Fruit fly (Drosophila melanogaster) whole organism, embryonic: Measurements from ENCODE around the gene AANATL3.

Experiments
- Atf-2 ChIP-seq: fragments of 200-800 bp; sonication (Bioruptor generic); optimal IDR thresholded peaks from 2 replicates; lab custom pipeline; 2016; ENCODE audit warnings: missing biosample characterization, missing genetic modification characterization
- Atf3 ChIP-seq: fragments of 200-800 bp; sonication (Bioruptor generic); optimal IDR thresholded peaks from 3 replicates; lab custom pipeline; 2016; ENCODE audit warnings: missing biosample characterization, missing genetic modification characterization
- CG10147 ChIP-seq: fragments of 200-800 bp; sonication (Bioruptor generic); optimal IDR thresholded peaks from 2 replicates; lab custom pipeline; 2019; ENCODE audit warnings: missing biosample characterization, mild to moderate bottlenecking, missing genetic modification characterization, moderate library complexity
- CG10543 ChIP-seq: fragments of 200-800 bp; sonication (Bioruptor generic); optimal IDR thresholded peaks from 3 replicates; lab custom pipeline; 2017; ENCODE audit warnings: missing biosample characterization, mild to moderate bottlenecking, missing genetic modification characterization, moderate library complexity
- CG11504 ChIP-seq: fragments of 200-800 bp; sonication (Bioruptor generic); optimal IDR thresholded peaks from 3 replicates; lab custom pipeline; 2019; ENCODE audit warnings: missing biosample characterization, mild to moderate bottlenecking, missing genetic modification characterization, moderate library complexity
- CG12659 ChIP-seq: fragments of 200-800 bp; sonication (Bioruptor generic); optimal IDR thresholded peaks from 3 replicates; lab custom pipeline; 2017; ENCODE audit warnings: mild to moderate bottlenecking, missing biosample characterization, missing genetic modification reagents, missing genetic modification characterization
- CG12769 ChIP-seq: fragments of 200-800 bp; sonication (Bioruptor generic); optimal IDR thresholded peaks from 2 replicates; lab custom pipeline; 2019; ENCODE audit warnings: missing biosample characterization, mild to moderate bottlenecking, missing genetic modification characterization, moderate library complexity
- CG13624 ChIP-seq: fragments of 200-800 bp; sonication (Bioruptor generic); optimal IDR thresholded peaks from 2 replicates; lab custom pipeline; 2016; ENCODE audit warnings: missing biosample characterization, missing genetic modification characterization
- CG16863 ChIP-seq: fragments of 200-800 bp; sonication (Bioruptor generic); optimal IDR thresholded peaks from 3 replicates; lab custom pipeline; 2016; ENCODE audit warnings: missing biosample characterization, missing genetic modification characterization
- CG17385 ChIP-seq: fragments of 200-800 bp; sonication (Bioruptor generic); optimal IDR thresholded peaks from 3 replicates; lab custom pipeline; 2018; ENCODE audit warnings: missing biosample characterization, mild to moderate bottlenecking, missing genetic modification characterization
- CG18599 ChIP-seq: fragments of 200-800 bp; sonication (Bioruptor generic); optimal IDR thresholded peaks from 3 replicates; lab custom pipeline; 2017; ENCODE audit warnings: missing biosample characterization, missing genetic modification characterization, mild to moderate bottlenecking, moderate library complexity, missing genetic modification reagents
- CG2120 ChIP-seq: fragments of 200-800 bp; sonication (Bioruptor generic); optimal IDR thresholded peaks from 3 replicates; lab custom pipeline; 2016; ENCODE audit warnings: missing biosample characterization, missing genetic modification characterization
- CG30431 ChIP-seq: fragments of 200-800 bp; sonication (Bioruptor generic); optimal IDR thresholded peaks from 2 replicates; lab custom pipeline; 2017; ENCODE audit warnings: missing biosample characterization, missing genetic modification characterization
- CG3065 ChIP-seq: fragments of 200-800 bp; sonication (Bioruptor generic); optimal IDR thresholded peaks from 2 replicates; lab custom pipeline; 2016; ENCODE audit warnings: missing biosample characterization, missing genetic modification characterization
- CG32772 ChIP-seq: fragments of 200-800 bp; sonication (Bioruptor generic); IDR thresholded peaks from 2 replicates; pipeline ENCODE4 v1.3.6; 2022; ENCODE audit warnings: missing biosample characterization, missing genetic modification characterization
- CG4404 ChIP-seq: fragments of 200-800 bp; sonication (Bioruptor generic); IDR thresholded peaks from 2 replicates; pipeline ENCODE4 v1.3.6; 2022; ENCODE audit warnings: missing biosample characterization, missing genetic modification characterization
- CG4617 ChIP-seq: fragments of 200-800 bp; sonication (Bioruptor generic); optimal IDR thresholded peaks from 3 replicates; lab custom pipeline; 2016; ENCODE audit warnings: missing biosample characterization, missing genetic modification characterization, borderline replicate concordance
- CG7839 ChIP-seq: fragments of 200-800 bp; sonication (Bioruptor generic); optimal IDR thresholded peaks from 3 replicates; lab custom pipeline; 2018; ENCODE audit warnings: missing biosample characterization, mild to moderate bottlenecking, missing genetic modification characterization, moderate library complexity
- CG9609 ChIP-seq: fragments of 200-800 bp; sonication (Bioruptor generic); optimal IDR thresholded peaks from 3 replicates; lab custom pipeline; 2016; ENCODE audit warnings: missing biosample characterization, missing genetic modification characterization
- CrebB ChIP-seq: fragments of 200-800 bp; sonication (Bioruptor generic); optimal IDR thresholded peaks from 3 replicates; lab custom pipeline; 2018; ENCODE audit warnings: missing biosample characterization, mild to moderate bottlenecking, missing genetic modification characterization
- Dip3 ChIP-seq: fragments of 200-800 bp; sonication (Bioruptor generic); optimal IDR thresholded peaks from 3 replicates; lab custom pipeline; 2016; ENCODE audit warnings: missing biosample characterization, missing genetic modification characterization
- HHEX ChIP-seq: fragments of 200-800 bp; sonication (Bioruptor generic); optimal IDR thresholded peaks from 3 replicates; lab custom pipeline; 2017; ENCODE audit warnings: missing biosample characterization, mild to moderate bottlenecking, missing genetic modification characterization, missing genetic modification reagents
- HmgZ ChIP-seq: fragments of 200-800 bp; sonication (Bioruptor generic); optimal IDR thresholded peaks from 2 replicates; lab custom pipeline; 2018; ENCODE audit warnings: missing biosample characterization, mild to moderate bottlenecking, missing genetic modification characterization
- Meics ChIP-seq: fragments of 200-800 bp; sonication (Bioruptor generic); optimal IDR thresholded peaks from 2 replicates; lab custom pipeline; 2017; ENCODE audit warnings: missing biosample characterization, mild to moderate bottlenecking, missing genetic modification characterization
- NC2α ChIP-seq: fragments of 200-800 bp; sonication (Bioruptor generic); optimal IDR thresholded peaks from 2 replicates; lab custom pipeline; 2016; ENCODE audit warnings: missing biosample characterization, missing genetic modification characterization
- NfI ChIP-seq: fragments of 200-800 bp; sonication (Bioruptor generic); optimal IDR thresholded peaks from 3 replicates; lab custom pipeline; 2018; ENCODE audit warnings: missing biosample characterization, mild to moderate bottlenecking, missing genetic modification characterization, moderate library complexity
- Sox102F ChIP-seq: fragments of 200-800 bp; sonication (Bioruptor generic); optimal IDR thresholded peaks from 2 replicates; lab custom pipeline; 2018; ENCODE audit warnings: missing biosample characterization, mild to moderate bottlenecking, missing genetic modification characterization, moderate library complexity
- bab2 ChIP-seq: fragments of 200-800 bp; sonication (Bioruptor generic); optimal IDR thresholded peaks from 2 replicates; lab custom pipeline; 2016; ENCODE audit warnings: missing biosample characterization, missing genetic modification characterization
- bcd ChIP-seq: fragments of 200-800 bp; sonication (Bioruptor generic); optimal IDR thresholded peaks from 2 replicates; lab custom pipeline; 2017; ENCODE audit warnings: missing biosample characterization, mild to moderate bottlenecking, missing genetic modification characterization
- caup ChIP-seq: fragments of 200-800 bp; sonication (Bioruptor generic); optimal IDR thresholded peaks from 3 replicates; lab custom pipeline; 2017; ENCODE audit warnings: missing biosample characterization, mild to moderate bottlenecking, missing genetic modification characterization, moderate library complexity; ENCODE audit not compliant: severe bottlenecking
- croc ChIP-seq: fragments of 200-800 bp; sonication (Bioruptor generic); conservative IDR thresholded peaks from 3 replicates; pipeline ENCODE4 v1.3.6; 2022; ENCODE audit warnings: missing biosample characterization, missing genetic modification characterization
- cwo ChIP-seq: fragments of 200-800 bp; sonication (Bioruptor generic); optimal IDR thresholded peaks from 3 replicates; lab custom pipeline; 2017; ENCODE audit warnings: missing biosample characterization, missing genetic modification characterization, mild to moderate bottlenecking, moderate library complexity, missing genetic modification reagents
- da ChIP-seq: fragments of 200-800 bp; sonication (Bioruptor generic); optimal IDR thresholded peaks from 2 replicates; lab custom pipeline; 2016; ENCODE audit warnings: missing biosample characterization, missing genetic modification characterization
- emc ChIP-seq: fragments of 200-800 bp; sonication (Bioruptor generic); optimal IDR thresholded peaks from 2 replicates; lab custom pipeline; 2016; ENCODE audit warnings: missing biosample characterization, missing genetic modification characterization
- exex ChIP-seq: fragments of 200-800 bp; sonication (Bioruptor generic); optimal IDR thresholded peaks from 4 replicates; lab custom pipeline; 2018; ENCODE audit warnings: missing biosample characterization, mild to moderate bottlenecking, missing genetic modification characterization, moderate library complexity
- fru ChIP-seq: fragments of >200 bp; optimal IDR thresholded peaks from 2 replicates; lab custom pipeline; 2017
- fu2 ChIP-seq: fragments of 200-800 bp; sonication (Bioruptor generic); optimal IDR thresholded peaks from 2 replicates; lab custom pipeline; 2016; ENCODE audit warnings: missing biosample characterization, missing genetic modification characterization
- gro ChIP-seq: fragments of 200-800 bp; sonication (Bioruptor generic); optimal IDR thresholded peaks from 2 replicates; lab custom pipeline; 2016; ENCODE audit warnings: missing biosample characterization, missing genetic modification characterization
- ham ChIP-seq: fragments of 200-800 bp; sonication (Bioruptor generic); IDR thresholded peaks from 2 replicates; pipeline ENCODE4 v1.3.6; 2022; ENCODE audit warnings: missing biosample characterization, missing genetic modification characterization
- lov ChIP-seq, 2 experiments: fragments of 200-800 bp in 1 of 2; fragments of >200 bp in 1 of 2; sonication (Bioruptor generic) in 1 of 2; IDR thresholded peaks in 1 of 2; optimal IDR thresholded peaks in 1 of 2; 2 replicates in 1 of 2; 3 replicates in 1 of 2; pipeline versions ENCODE4 v1.3.6 to Lab custom; 2017 to 2022; ENCODE audit warnings: missing biosample characterization in 1 of 2, missing genetic modification characterization in 1 of 2
- nmo ChIP-seq: fragments of 200-800 bp; sonication (Bioruptor generic); optimal IDR thresholded peaks from 2 replicates; lab custom pipeline; 2018; ENCODE audit warnings: missing biosample characterization, mild to moderate bottlenecking, missing genetic modification characterization, moderate library complexity
- pnt ChIP-seq: fragments of 200-800 bp; sonication (Bioruptor generic); optimal IDR thresholded peaks from 3 replicates; lab custom pipeline; 2016; ENCODE audit warnings: missing biosample characterization, missing genetic modification characterization
- ranshi ChIP-seq: fragments of 200-800 bp; sonication (Bioruptor generic); IDR thresholded peaks from 2 replicates; pipeline ENCODE4 v1.3.6; 2022; ENCODE audit warnings: missing biosample characterization, missing genetic modification characterization
- schlank ChIP-seq: fragments of 200-800 bp; sonication (Bioruptor generic); optimal IDR thresholded peaks from 2 replicates; lab custom pipeline; 2018; ENCODE audit warnings: missing biosample characterization, mild to moderate bottlenecking, missing genetic modification characterization
- sr ChIP-seq: fragments of 200-800 bp; sonication (Bioruptor generic); IDR thresholded peaks from 3 replicates; pipeline ENCODE4 v1.3.6; 2022; ENCODE audit warnings: missing biosample characterization, missing genetic modification characterization
- stwl ChIP-seq: fragments of 200-800 bp; sonication (Bioruptor generic); optimal IDR thresholded peaks from 3 replicates; lab custom pipeline; 2018; ENCODE audit warnings: missing biosample characterization, mild to moderate bottlenecking, missing genetic modification characterization, moderate library complexity
- tin ChIP-seq: fragments of 200-800 bp; sonication (Bioruptor generic); optimal IDR thresholded peaks from 3 replicates; lab custom pipeline; 2016; ENCODE audit warnings: missing biosample characterization, missing genetic modification characterization
- unpg ChIP-seq: fragments of 200-800 bp; sonication (Bioruptor generic); optimal IDR thresholded peaks from 3 replicates; lab custom pipeline; 2018; ENCODE audit warnings: missing biosample characterization, mild to moderate bottlenecking, missing genetic modification characterization, moderate library complexity
- zfh2 ChIP-seq: fragments of 200-800 bp; sonication (Bioruptor generic); optimal IDR thresholded peaks from 2 replicates; lab custom pipeline; 2016; ENCODE audit warnings: missing biosample characterization, missing genetic modification characterization

AANATL3 gene

dm6 chr2L:20027382-20027919 lies 1.8 kb upstream of the AANATL3 start, which contains the start of gene sNPF (continued):
- TF ChIP-seq NfI (GFP tag; lab: Kevin White, UChicago) (peak; percentile 46), bab2 (GFP tag; lab: Kevin White, UChicago) (peak; percentile 55), Meics (GFP tag; lab: Kevin White, UChicago) (peak; percentile 67), ranshi (GFP tag; lab: Robert Waterston, UW) (0 out of 2 replicates have a peak, but pooled peaks have one; percentile 24), CG16863 (peak; percentile 39), CG9609 (peak; percentile 49), emc (GFP tag; lab: Kevin White, UChicago) (peak; percentile 32), unpg (GFP tag; lab: Kevin White, UChicago) (no peak), zfh2 (GFP tag; lab: Kevin White, UChicago) (peak; percentile 58), HHEX (GFP tag; lab: Kevin White, UChicago) (peak; percentile 24), NC2α (no peak), Atf-2 (GFP tag; lab: Kevin White, UChicago) (peak; percentile 44), CG32772 (GFP tag; lab: Robert Waterston, UW) (no peak), CG12769 (tag; lab: Kevin White, UChicago) (peak; percentile 76), bcd (GFP tag; lab: Kevin White, UChicago) (peak; percentile 55), croc (no peak), da (no peak), CG11504 (peak; percentile 38), CG2120 (GFP tag; lab: Kevin White, UChicago) (peak; percentile 87), CG7839 (tag; lab: Kevin White, UChicago) (peak; percentile 71), sr (GFP tag; lab: Robert Waterston, UW) (peak; percentile 55; the same call in 1 of the 3 replicates), CG13624 (peak; percentile 74), CG17385 (peak; percentile 62), fru (lab: Kevin White, UChicago) (no peak), Atf3 (GFP tag; lab: Kevin White, UChicago) (peak; percentile 54), Dip3 (GFP tag; lab: Kevin White, UChicago) (peak; percentile 54), schlank (tag; lab: Kevin White, UChicago) (peak; percentile 44), nmo (GFP tag; lab: Kevin White, UChicago) (peak; percentile 62), tin (GFP tag; lab: Kevin White, UChicago) (peak; percentile 29), CG10147 (GFP tag; lab: Kevin White, UChicago) (peak; percentile 71), lov (optimal IDR thresholded peaks at IDR 0.05; lab: Kevin White, UChicago) (no peak), lov (GFP tag; IDR thresholded peaks at IDR 0.05; lab: Robert Waterston, UW) (peak; percentile 16; the same call in 1 of the 3 replicates), stwl (tag; lab: Kevin White, UChicago) (no peak), caup (GFP tag; lab: Kevin White, UChicago) (peak; percentile 71), CG30431 (GFP tag; lab: Kevin White, UChicago) (peak; percentile 50), CG10543 (GFP tag; lab: Kevin White, UChicago) (peak; percentile 47), CG18599 (GFP tag; lab: Kevin White, UChicago) (peak; percentile 83), CG12659 (GFP tag; lab: Kevin White, UChicago) (peak; percentile 59), CrebB (tag; lab: Kevin White, UChicago) (peak; percentile 7), CG3065 (no peak), pnt (GFP tag; lab: Kevin White, UChicago) (no peak), HmgZ (tag; lab: Kevin White, UChicago) (peak; percentile 9), cwo (GFP tag; lab: Kevin White, UChicago) (peak; percentile 28), ham (GFP tag; lab: Robert Waterston, UW) (no peak), CG4404 (no peak), Sox102F (GFP tag; lab: Kevin White, UChicago) (peak; percentile 20), gro (peak; percentile 78), fu2 (GFP tag; lab: Kevin White, UChicago) (peak; percentile 35), CG4617 (GFP tag; lab: Kevin White, UChicago) (no peak), exex (tag; lab: Kevin White, UChicago) (no peak)
